Worm (Caenorhabditis elegans): Measurements from ENCODE around the gene T27C5.10.

Gene T27C5.10

ce11 chrV:17430066-17430465 lies at the start of gene T27C5.10:
T27C5.10 (minus strand) TSS chrV:17430166.
- TF ChIP-seq gei-8 (GFP tag; optimal IDR thresholded peaks at IDR 0.05) (no peak), hlh-11 (tag; optimal IDR thresholded peaks at IDR 0.05) (no peak), F44E2.7 (GFP tag; IDR thresholded peaks at IDR 0.05) (no peak), saeg-2 (GFP tag; IDR thresholded peaks at IDR 0.05) (no peak), nhr-76 (tag; optimal IDR thresholded peaks at IDR 0.05) (no peak), F49E8.2 (tag; optimal IDR thresholded peaks at IDR 0.05; ENCODE audit: borderline replicate concordance) (no peak), lin-15B (tag; optimal IDR thresholded peaks at IDR 0.05) (no peak), ceh-32 (tag; optimal IDR thresholded peaks at IDR 0.05; ENCODE audit: poor library complexity) (no peak), nhr-10 (tag; optimal IDR thresholded peaks at IDR 0.05) (no peak)

- TF ChIP-seq rbr-2 (tag; optimal IDR thresholded peaks at IDR 0.05) (no peak), lin-13 (GFP tag; optimal IDR thresholded peaks at IDR 0.05) (no peak), ceh-28 (tag; optimal IDR thresholded peaks at IDR 0.05) (no peak), snpc-4 (tag; optimal IDR thresholded peaks at IDR 0.05) (no peak), mdl-1 (tag; optimal IDR thresholded peaks at IDR 0.05) (no peak)
Measured at ce11 chrV:17476490-17476889, 46.5 kb upstream of the T27C5.10 start, which contains the start of gene srbc-61. srbc-61 (plus strand) TSS chrV:17476790.

DNA sequence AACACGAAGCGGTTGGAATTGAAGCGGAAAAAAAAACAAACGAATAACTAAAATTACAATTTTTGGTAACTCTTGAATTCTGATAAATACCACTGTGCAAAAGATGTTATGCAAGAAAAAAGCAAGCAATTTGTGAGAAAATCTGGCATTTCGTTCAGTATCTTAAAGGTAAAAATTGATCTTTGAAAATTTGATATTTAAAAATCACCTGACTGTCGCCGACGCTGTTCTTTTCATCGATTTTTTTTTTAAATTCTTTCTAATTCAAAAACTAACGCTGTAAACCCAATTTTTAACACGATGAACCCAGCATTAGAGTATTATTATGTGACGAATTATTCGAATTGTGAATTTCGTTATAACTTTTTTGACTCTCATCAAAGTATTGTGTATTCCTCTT lies 43.7 kb upstream of the T27C5.10 start, which contains the start of gene srh-123:
Gene srh-123, plus strand, starts transcription at position 301 of the 400 bp plus-strand sequence.
- no peak for TF ChIP-seq tag-97 (GFP tag; IDR thresholded peaks at IDR 0.05)
- TF ChIP-seq jun-1 (tag; optimal IDR thresholded peaks at IDR 0.05): no peak
- TF ChIP-seq Y48G9A.11 (GFP tag; IDR thresholded peaks at IDR 0.05): no peak
- no peak for TF ChIP-seq T26A8.4 (GFP tag; IDR thresholded peaks at IDR 0.05)
- TF ChIP-seq nhr-111 (GFP tag; optimal IDR thresholded peaks at IDR 0.05): no peak
- TF ChIP-seq fkh-10 (GFP tag; optimal IDR thresholded peaks at IDR 0.05): no peak
- no peak for TF ChIP-seq dmd-8 (GFP tag; IDR thresholded peaks at IDR 0.05)
- TF ChIP-seq ztf-7 (tag; optimal IDR thresholded peaks at IDR 0.05): no peak
- TF ChIP-seq nhr-11 (tag; optimal IDR thresholded peaks at IDR 0.05): no peak
- TF ChIP-seq snpc-4 (tag; optimal IDR thresholded peaks at IDR 0.05): no peak

DNA sequence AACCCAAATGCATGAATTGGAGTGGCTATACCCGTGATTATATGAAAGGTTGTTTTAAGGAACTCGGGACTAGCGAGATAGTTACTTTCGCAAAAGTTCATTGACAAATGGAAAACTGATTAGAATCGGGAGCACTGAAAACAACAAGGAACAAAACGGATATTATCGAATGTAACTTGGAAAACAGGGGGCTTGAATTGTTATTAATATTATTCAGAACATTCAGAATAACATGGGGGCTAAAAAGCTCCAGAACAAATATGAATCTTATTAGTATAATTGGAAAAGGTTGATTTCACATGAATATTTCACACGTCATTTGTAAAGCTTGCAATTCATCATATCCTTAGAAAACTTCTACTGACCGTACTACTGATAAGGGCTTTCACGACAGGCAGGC lies 41.6 kb upstream of the T27C5.10 start, which contains the start of gene srh-235:
Gene srh-235, minus strand, starts transcription at position 101 of the 400 bp plus-strand sequence.
- no peak for TF ChIP-seq snpc-4 (tag; optimal IDR thresholded peaks at IDR 0.05)
- TF ChIP-seq dmd-6 (GFP tag; IDR thresholded peaks at IDR 0.05): no peak
- no peak for TF ChIP-seq T26A8.4 (GFP tag; IDR thresholded peaks at IDR 0.05)
- no peak for TF ChIP-seq lin-29 (GFP tag; IDR thresholded peaks at IDR 0.05)
- TF ChIP-seq madf-5 (GFP tag; IDR thresholded peaks at IDR 0.05): no peak
- no peak for TF ChIP-seq F26F4.8 (GFP tag; conservative IDR thresholded peaks at IDR 0.05)
- no peak for TF ChIP-seq zag-1 (tag; optimal IDR thresholded peaks at IDR 0.05)
- no peak for TF ChIP-seq F10B5.3 (tag; optimal IDR thresholded peaks at IDR 0.05)
- TF ChIP-seq zip-2 (tag; optimal IDR thresholded peaks at IDR 0.05): no peak
- no peak for TF ChIP-seq Y5F2A.4 (GFP tag; optimal IDR thresholded peaks at IDR 0.05)
- TF ChIP-seq nhr-77 (tag; optimal IDR thresholded peaks at IDR 0.05): no peak
- TF ChIP-seq jun-1 (tag; optimal IDR thresholded peaks at IDR 0.05): no peak
- TF ChIP-seq nhr-6 (tag; optimal IDR thresholded peaks at IDR 0.05): no peak
- TF ChIP-seq nhr-102 (tag; optimal IDR thresholded peaks at IDR 0.05): no peak
- no peak for TF ChIP-seq daf-16 (GFP tag; optimal IDR thresholded peaks at IDR 0.05)
- TF ChIP-seq daf-16 (tag; optimal IDR thresholded peaks at IDR 0.05): no peak
- TF ChIP-seq ZK546.5 (tag; optimal IDR thresholded peaks at IDR 0.05): no peak
- no peak for TF ChIP-seq tra-1 (GFP tag; IDR thresholded peaks at IDR 0.05)
- no peak for TF ChIP-seq rbr-2 (tag; optimal IDR thresholded peaks at IDR 0.05)
- TF ChIP-seq cey-2 (tag; optimal IDR thresholded peaks at IDR 0.05; ENCODE audit: borderline replicate concordance, insufficient read depth): no peak

Data from whole organism, L4 larva.